Fruit fly (Drosophila melanogaster): Measurements from ENCODE around the gene Dph2.

Dph2 gene

DNA sequence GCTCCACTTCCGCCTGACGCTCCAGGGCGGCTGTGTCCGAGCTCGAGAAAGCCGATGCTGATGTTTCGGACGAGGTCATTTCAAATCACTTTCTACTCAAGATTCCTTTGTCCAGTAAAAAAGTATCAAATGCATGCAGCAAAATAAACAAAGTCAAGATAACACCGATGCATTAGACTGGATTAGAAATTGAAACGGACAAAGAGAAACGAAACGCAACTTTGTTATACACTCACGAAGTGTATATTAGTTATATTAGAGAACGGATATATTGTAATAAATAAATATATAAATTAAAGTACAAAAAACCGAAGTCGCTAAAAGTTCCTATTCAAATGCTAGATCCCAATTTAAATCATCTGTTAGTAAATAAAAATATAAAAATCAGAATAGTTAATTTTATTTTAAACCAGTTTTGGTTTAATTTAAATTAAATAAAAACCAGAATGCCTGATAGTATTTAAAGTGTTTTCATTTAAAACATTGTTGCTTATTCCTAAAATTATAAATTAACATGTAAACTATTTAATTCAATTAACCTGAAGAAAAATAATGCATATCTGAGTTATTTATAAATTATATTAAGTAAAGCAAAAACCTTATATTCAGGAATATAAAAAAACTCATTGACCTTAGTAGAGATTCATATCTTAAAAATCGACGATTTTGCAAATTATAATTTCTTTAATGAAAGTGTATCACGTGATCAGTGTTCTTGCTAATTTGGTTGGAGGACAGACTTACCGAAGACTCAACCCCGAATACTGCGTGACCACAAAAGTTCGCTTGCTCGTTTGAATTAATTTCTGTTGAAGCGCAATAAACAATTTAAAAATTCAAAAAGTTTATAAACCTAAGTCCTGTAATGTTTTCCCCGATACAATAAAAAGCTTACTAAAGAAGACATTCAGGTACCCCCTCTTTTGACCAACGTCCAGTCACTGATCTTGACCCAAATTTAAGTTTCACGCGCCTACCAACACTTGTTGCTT lies at the start of gene Dph2 (continued):
- TF ChIP-seq sens (GFP tag) (peak; percentile 89), CG43689 (GFP tag; IDR thresholded peaks at IDR 0.05) (peak; percentile 68), jumu (GFP tag; optimal IDR thresholded peaks at IDR 0.05) (peak; percentile 38), YL-1 (GFP tag; optimal IDR thresholded peaks at IDR 0.05) (peak; percentile 25), sc (optimal IDR thresholded peaks at IDR 0.05) (no peak), sc (GFP tag; optimal IDR thresholded peaks at IDR 0.05) (no peak), CG16779 (GFP tag; IDR thresholded peaks at IDR 0.05) (no peak), CG4328 (GFP tag; optimal IDR thresholded peaks at IDR 0.05) (peak; percentile 57), CG13424 (tag; optimal IDR thresholded peaks at IDR 0.05) (peak; percentile 82), CG17802 (tag; optimal IDR thresholded peaks at IDR 0.05) (peak; percentile 56), D (optimal IDR thresholded peaks at IDR 0.05) (no peak), D (GFP tag; optimal IDR thresholded peaks at IDR 0.05) (peak; percentile 21), hbn (GFP tag; IDR thresholded peaks at IDR 0.05; ENCODE audit: partially characterized antibody) (no peak), Xrp1 (GFP tag; IDR thresholded peaks at IDR 0.05) (peak; percentile 83), en (GFP tag; optimal IDR thresholded peaks at IDR 0.05) (peak; percentile 26), TFAM (GFP tag; optimal IDR thresholded peaks at IDR 0.05) (no peak), CG4424 (GFP tag; optimal IDR thresholded peaks at IDR 0.05) (peak; percentile 23), fd96Cb (tag; optimal IDR thresholded peaks at IDR 0.05) (peak; percentile 71), CG4730 (GFP tag; IDR thresholded peaks at IDR 0.05) (peak; percentile 81), CG16863 (GFP tag; optimal IDR thresholded peaks at IDR 0.05) (peak; percentile 11), CG11398 (GFP tag; optimal IDR thresholded peaks at IDR 0.05) (no peak), Drgx (GFP tag; IDR thresholded peaks at IDR 0.05) (peak; percentile 75), nmo (GFP tag; optimal IDR thresholded peaks at IDR 0.05) (peak; percentile 83), CG33213 (GFP tag; optimal IDR thresholded peaks at IDR 0.05) (peak; percentile 48), CG31441 (GFP tag; IDR thresholded peaks at IDR 0.05) (peak; percentile 86), CoRest (tag; optimal IDR thresholded peaks at IDR 0.05) (peak; percentile 87), CG6175 (GFP tag; IDR thresholded peaks at IDR 0.05) (0 out of 3 replicates have a peak, but pooled peaks have one; percentile 42), CG12744 (GFP tag; optimal IDR thresholded peaks at IDR 0.05) (no peak), gsb-n (tag; optimal IDR thresholded peaks at IDR 0.05) (peak; percentile 74), CG13775 (GFP tag; optimal IDR thresholded peaks at IDR 0.05) (peak; percentile 42), pita (GFP tag; optimal IDR thresholded peaks at IDR 0.05) (peak; percentile 83), CG1529 (GFP tag; optimal IDR thresholded peaks at IDR 0.05) (no peak), CG10209 (GFP tag; optimal IDR thresholded peaks at IDR 0.05) (peak; percentile 48), fru (optimal IDR thresholded peaks at IDR 0.05) (no peak), Max (GFP tag; optimal IDR thresholded peaks at IDR 0.05) (no peak), Sry-δ (GFP tag; optimal IDR thresholded peaks at IDR 0.05) (peak; percentile 59), usp (GFP tag; optimal IDR thresholded peaks at IDR 0.05) (no peak), sd (tag; optimal IDR thresholded peaks at IDR 0.05) (no peak), Dfd (GFP tag; optimal IDR thresholded peaks at IDR 0.05) (no peak), lov (optimal IDR thresholded peaks at IDR 0.05) (no peak), lov (GFP tag; IDR thresholded peaks at IDR 0.05) (peak; percentile 58; the same call in 1 of the 3 replicates), nerfin-1 (tag; optimal IDR thresholded peaks at IDR 0.05) (peak; percentile 57), ato (GFP tag; IDR thresholded peaks at IDR 0.05; ENCODE audit: partially characterized antibody) (no peak), Dad (GFP tag; optimal IDR thresholded peaks at IDR 0.05) (peak; percentile 19), CG11504 (tag; optimal IDR thresholded peaks at IDR 0.05) (peak; percentile 87), CG4282 (GFP tag; optimal IDR thresholded peaks at IDR 0.05) (peak; percentile 18), CG3995 (GFP tag; optimal IDR thresholded peaks at IDR 0.05) (peak; percentile 89), CG34224 (GFP tag; IDR thresholded peaks at IDR 0.05; ENCODE audit: partially characterized antibody) (no peak), CHES-1-like (GFP tag; optimal IDR thresholded peaks at IDR 0.05) (peak; percentile 27), D19A (tag; optimal IDR thresholded peaks at IDR 0.05) (peak; percentile 99)

Measured in whole organism, embryonic.